Worm (Caenorhabditis elegans) whole organism, young adult: ENCODE results near the gene vha-14.
"Not testable (repeated sequence)": the region's sequence is repeated elsewhere in the genome, so short reads cannot be mapped to it uniquely, and the experiment has no call there.

Experiments used
- C17E4.6 ChIP-seq: fragments of 200-800 bp; sonication (Bioruptor generic); IDR thresholded peaks from 2 replicates; pipeline ENCODE4 v1.3.6; 2022; ENCODE audit warnings: missing genetic modification reagents, missing genetic modification characterization, missing compliant biosample characterization
- T26A5.8 ChIP-seq: sonication (generic microtip); optimal IDR thresholded peaks from 2 replicates; lab custom pipeline; 2016; ENCODE audit warnings: missing genetic modification characterization, missing compliant biosample characterization
- Y53G8AR.9 ChIP-seq: fragments of 200-800 bp; sonication (Bioruptor generic); conservative IDR thresholded peaks from 2 replicates; pipeline ENCODE4 v1.3.6; 2022; ENCODE audit warnings: missing genetic modification reagents, missing genetic modification characterization, missing compliant biosample characterization
- ama-1 ChIP-seq, 3 experiments: fragments of 150-350 bp in 1 of 3; sonication (generic microtip) in 2 of 3; optimal IDR thresholded peaks; 2 replicates each; lab custom pipeline; 2014 to 2018; ENCODE audit warnings: missing biosample characterization in 2 of 3, missing genetic modification characterization in 2 of 3, missing genetic modification reagents in 2 of 3
- ceh-91 ChIP-seq: fragments of 200-800 bp; sonication (Bioruptor generic); IDR thresholded peaks from 2 replicates; pipeline ENCODE4 v1.3.6; 2022; ENCODE audit warnings: missing genetic modification reagents, missing genetic modification characterization, missing compliant biosample characterization
- hmg-20 ChIP-seq: fragments of 200-800 bp; sonication (Bioruptor generic); IDR thresholded peaks from 2 replicates; pipeline ENCODE4 v1.3.6; 2022; ENCODE audit warnings: missing genetic modification reagents, missing genetic modification characterization, missing compliant biosample characterization
- hsf-1 ChIP-seq: fragments of 200-800 bp; sonication (Bioruptor generic); IDR thresholded peaks from 2 replicates; pipeline ENCODE4 v1.3.6; 2022; ENCODE audit warnings: missing genetic modification reagents, missing genetic modification characterization, missing compliant biosample characterization
- lin-35 ChIP-seq, 3 experiments: fragments of 150-350 bp in 2 of 3; sonication (generic microtip) in 1 of 3; optimal IDR thresholded peaks; 2 replicates each; lab custom pipeline; 2014 to 2018; ENCODE audit warnings: missing biosample characterization in 3 of 3, missing genetic modification characterization in 3 of 3, missing genetic modification reagents in 3 of 3
- nfyb-1 ChIP-seq: fragments of 200-800 bp; sonication (Bioruptor generic); IDR thresholded peaks from 2 replicates; pipeline ENCODE4 v1.3.6; 2022; ENCODE audit warnings: missing genetic modification reagents, missing genetic modification characterization, missing compliant biosample characterization
- snpc-1.1 ChIP-seq: sonication (generic microtip); optimal IDR thresholded peaks from 2 replicates; lab custom pipeline; 2017; ENCODE audit warnings: missing genetic modification characterization, mild to moderate bottlenecking, missing compliant biosample characterization, antibody characterized with exemption, moderate library complexity, missing genotype, missing genetic modification reagents; ENCODE audit not compliant: insufficient read depth
- snpc-1.3 ChIP-seq: sonication (generic microtip); optimal IDR thresholded peaks from 2 replicates; lab custom pipeline; 2017; ENCODE audit warnings: missing genetic modification characterization, mild to moderate bottlenecking, missing compliant biosample characterization, antibody characterized with exemption, moderate library complexity, missing genotype, missing genetic modification reagents; ENCODE audit not compliant: insufficient read depth
- somi-1 ChIP-seq: fragments of 200-800 bp; sonication (Bioruptor generic); optimal IDR thresholded peaks from 2 replicates; lab custom pipeline; 2018; ENCODE audit warnings: mild to moderate bottlenecking, missing genetic modification characterization, missing compliant biosample characterization
- tbx-9 ChIP-seq: sonication (generic microtip); optimal IDR thresholded peaks from 2 replicates; lab custom pipeline; 2016; ENCODE audit warnings: borderline replicate concordance, missing genetic modification characterization, inconsistent platforms, missing compliant biosample characterization

DNA sequence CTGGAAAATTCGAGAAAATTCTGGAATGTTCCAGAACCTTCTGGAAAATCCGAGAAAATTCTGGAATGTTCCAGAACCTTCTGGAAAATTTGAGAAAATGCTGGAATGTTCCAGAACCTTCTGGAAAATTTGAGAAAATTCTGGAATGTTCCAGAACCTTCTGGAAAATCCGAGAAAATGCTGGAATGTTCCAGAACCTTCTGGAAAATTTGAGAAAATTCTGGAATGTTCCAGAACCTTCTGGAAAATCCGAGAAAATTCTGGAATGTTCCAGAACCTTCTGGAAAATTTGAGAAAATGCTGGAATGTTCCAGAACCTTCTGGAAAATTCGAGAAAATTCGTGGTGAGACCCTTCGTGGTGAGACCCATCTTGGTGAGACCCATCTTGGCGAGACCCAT, 26.3 kb downstream of the vha-14 start:
- TF ChIP-seq hsf-1 (GFP tag; lab: Robert Waterston, UW), result peak; percentile 96
- not testable (repeated sequence) for TF ChIP-seq ama-1 (optimal IDR thresholded peaks at IDR 0.05; lab: Kevin White, UChicago); ama-1 (GFP tag; optimal IDR thresholded peaks at IDR 0.05; lab: Kevin White, UChicago); Y53G8AR.9; T26A5.8; ceh-91; C17E4.6; tbx-9 (tag; lab: Kevin White, UChicago); somi-1 (GFP tag; lab: Kevin White, UChicago); nfyb-1; hmg-20 (GFP tag; lab: Robert Waterston, UW); lin-35 (GFP tag; optimal IDR thresholded peaks at IDR 0.05; lab: Kevin White, UChicago); snpc-1.1; snpc-1.3 (tag; lab: Kevin White, UChicago)
